Worm (Caenorhabditis elegans): ENCODE results near the gene F36H9.1.
"Not testable (repeated sequence)": the region's sequence is repeated elsewhere in the genome, so short reads cannot be mapped to it uniquely, and the experiment has no call there.

The F36H9.1 gene

DNA sequence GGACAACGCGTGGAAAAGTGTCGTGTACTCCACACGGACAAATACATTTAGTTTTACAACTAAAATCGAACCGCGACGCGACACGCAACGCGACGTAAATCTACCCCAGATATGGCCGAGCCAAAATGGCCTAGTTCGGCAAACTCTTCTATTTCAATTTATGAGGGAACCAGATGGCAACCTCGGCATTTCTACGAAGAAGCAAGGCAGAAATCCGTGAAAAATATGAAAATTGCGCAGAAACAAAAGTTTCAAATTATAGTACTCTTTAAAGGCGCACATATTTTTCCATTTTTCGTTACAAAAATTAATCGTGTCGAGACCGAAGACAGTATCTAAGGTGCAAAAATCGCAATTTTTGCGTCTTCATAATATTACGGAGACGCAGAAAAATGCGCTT is 20.5 kb downstream of the F36H9.1 start, which contains the start of gene Y46H3A.5:
Gene Y46H3A.5, minus strand, starts transcription at position 101 of the 400 bp plus-strand sequence.
- not testable (repeated sequence) for TF ChIP-seq lir-3 (tag; optimal IDR thresholded peaks at IDR 0.05; ENCODE audit: poor library complexity); unc-86 (tag; optimal IDR thresholded peaks at IDR 0.05); nhr-19 (GFP tag; conservative IDR thresholded peaks at IDR 0.05)

- TF ChIP-seq zag-1 (tag; optimal IDR thresholded peaks at IDR 0.05), result no peak
- no peak for TF ChIP-seq sup-37 (GFP tag; optimal IDR thresholded peaks at IDR 0.05)
- no peak for TF ChIP-seq nhr-237 (tag; optimal IDR thresholded peaks at IDR 0.05)
- no peak for TF ChIP-seq C34B4.2 (tag; optimal IDR thresholded peaks at IDR 0.05)
- TF ChIP-seq ceh-8 (GFP tag; optimal IDR thresholded peaks at IDR 0.05), result no peak
Observed at ce11 chrV:1820016-1820415, 25.7 kb downstream of the F36H9.1 start.

DNA sequence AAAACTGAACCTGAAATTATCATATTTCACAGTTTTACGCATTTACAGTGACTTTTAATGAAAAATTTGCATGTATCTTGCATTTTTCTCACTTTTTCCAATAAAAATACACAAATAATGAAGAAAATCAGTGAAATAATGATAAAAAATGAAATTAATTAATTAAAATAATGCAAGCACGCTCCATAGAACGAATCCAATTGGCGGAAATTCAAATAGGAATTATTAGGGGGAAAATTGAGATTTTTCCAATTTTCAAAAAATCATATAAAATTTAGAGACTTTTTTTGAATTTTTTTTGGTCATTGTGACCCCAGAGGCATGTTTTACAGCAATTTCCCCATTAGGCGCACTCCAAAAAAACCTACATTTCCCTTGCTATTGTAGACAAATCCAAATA is 26.4 kb downstream of the F36H9.1 start:
- TF ChIP-seq F16B12.6 (tag; optimal IDR thresholded peaks at IDR 0.05), result no peak
- peak in 1 of 2 experiments; percentile 2 for TF ChIP-seq efl-1 (optimal IDR thresholded peaks at IDR 0.05)
- TF ChIP-seq efl-1 (GFP tag; optimal IDR thresholded peaks at IDR 0.05 in 1 of 2), result peak; percentile 35 to 94
- TF ChIP-seq lin-39 (tag; optimal IDR thresholded peaks at IDR 0.05), result no peak
- TF ChIP-seq dpl-1 (GFP tag; optimal IDR thresholded peaks at IDR 0.05), result peak in 1 of 3 experiments; percentile 2
- no peak for TF ChIP-seq alr-1 (tag; optimal IDR thresholded peaks at IDR 0.05; ENCODE audit: borderline replicate concordance)
- TF ChIP-seq lin-35 (GFP tag; optimal IDR thresholded peaks at IDR 0.05), result peak in 1 of 2 experiments; percentile 1

DNA sequence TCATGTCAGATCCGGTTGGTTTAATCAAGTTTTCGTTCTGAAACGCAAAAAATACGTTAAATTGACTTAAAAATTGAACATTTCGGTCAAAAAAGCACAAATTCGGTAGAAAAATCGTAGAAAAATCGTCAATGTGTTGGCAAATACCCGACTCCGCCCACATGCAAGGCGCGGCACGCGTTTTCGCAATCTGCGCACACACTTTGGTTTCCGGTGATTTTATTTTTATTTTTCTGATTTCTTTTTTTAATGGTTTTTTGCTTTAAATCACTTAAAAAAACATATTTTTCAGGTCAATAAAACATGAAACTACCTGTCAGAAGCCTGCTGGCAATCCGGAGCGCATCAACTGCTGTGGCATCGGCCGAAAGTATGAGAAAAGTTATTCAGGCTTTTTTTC is 27.0 kb downstream of the F36H9.1 start, which contains the start of the genes gly-7 and mrpl-39:
Gene gly-7, minus strand, starts transcription at position 37 of the 400 bp plus-strand sequence.
Gene mrpl-39, plus strand, starts transcription at position 293 of the 400 bp plus-strand sequence.
- TF ChIP-seq lin-13 (GFP tag; optimal IDR thresholded peaks at IDR 0.05), result no peak
- no peak for TF ChIP-seq isw-1 (GFP tag; IDR thresholded peaks at IDR 0.05)
- TF ChIP-seq xbp-1 (tag; optimal IDR thresholded peaks at IDR 0.05), result peak; percentile 28
- TF ChIP-seq rnt-1 (tag; optimal IDR thresholded peaks at IDR 0.05), result peak; percentile 53
- peak in 2 of 3 experiments; percentile 34 to 48 for TF ChIP-seq dpl-1 (GFP tag; optimal IDR thresholded peaks at IDR 0.05)
- TF ChIP-seq mep-1 (tag; optimal IDR thresholded peaks at IDR 0.05), result no peak
- TF ChIP-seq unc-86 (tag; optimal IDR thresholded peaks at IDR 0.05), result no peak
- no peak for TF ChIP-seq elt-2 (tag; optimal IDR thresholded peaks at IDR 0.05)
- TF ChIP-seq fkh-10 (GFP tag; optimal IDR thresholded peaks at IDR 0.05), result no peak
- TF ChIP-seq lsy-2 (tag; optimal IDR thresholded peaks at IDR 0.05), result peak in 1 of 2 experiments; percentile 27
- peak; percentile 33 for TF ChIP-seq nhr-47 (tag; optimal IDR thresholded peaks at IDR 0.05)
- TF ChIP-seq skn-1 (tag; optimal IDR thresholded peaks at IDR 0.05), result peak; percentile 34
- TF ChIP-seq nhr-85 (tag), result peak; percentile 6
- TF ChIP-seq nhr-77 (tag; optimal IDR thresholded peaks at IDR 0.05), result no peak
- no peak for TF ChIP-seq lin-39 (tag; optimal IDR thresholded peaks at IDR 0.05)
- TF ChIP-seq fkh-8 (tag; optimal IDR thresholded peaks at IDR 0.05), result no peak
- no peak for TF ChIP-seq ztf-4 (tag; optimal IDR thresholded peaks at IDR 0.05)
- no peak for TF ChIP-seq egl-13 (tag; optimal IDR thresholded peaks at IDR 0.05)
- no peak for TF ChIP-seq unc-62 (GFP tag; optimal IDR thresholded peaks at IDR 0.05)
- no peak; the same call in 1 of the 2 replicates for TF ChIP-seq nhr-19 (GFP tag; conservative IDR thresholded peaks at IDR 0.05)
- TF ChIP-seq unc-98 (GFP tag; IDR thresholded peaks at IDR 0.05), result no peak
- TF ChIP-seq unc-130 (tag; optimal IDR thresholded peaks at IDR 0.05), result peak; percentile 20
- no peak for TF ChIP-seq hlh-17 (GFP tag; optimal IDR thresholded peaks at IDR 0.05; ENCODE audit: borderline replicate concordance)
- TF ChIP-seq mdl-1 (tag; optimal IDR thresholded peaks at IDR 0.05), result no peak
- TF ChIP-seq dsc-1 (tag; optimal IDR thresholded peaks at IDR 0.05), result peak; percentile 21
- no peak for TF ChIP-seq nhr-12 (tag; optimal IDR thresholded peaks at IDR 0.05)
- no peak for TF ChIP-seq ceh-88 (GFP tag; IDR thresholded peaks at IDR 0.05)
- no peak for TF ChIP-seq grh-1 (GFP tag; IDR thresholded peaks at IDR 0.05)
- peak; percentile 15 to 52 for TF ChIP-seq lin-35 (GFP tag; optimal IDR thresholded peaks at IDR 0.05)
- no peak for TF ChIP-seq F16B12.6 (tag; optimal IDR thresholded peaks at IDR 0.05)
- TF ChIP-seq egl-27 (tag; optimal IDR thresholded peaks at IDR 0.05), result no peak
- TF ChIP-seq swsn-7 (tag; optimal IDR thresholded peaks at IDR 0.05), result peak; percentile 11
- TF ChIP-seq ceh-90 (tag; optimal IDR thresholded peaks at IDR 0.05), result no peak
- peak in 1 of 3 experiments; percentile 27 for TF ChIP-seq ceh-82 (tag; optimal IDR thresholded peaks at IDR 0.05)
- no peak for TF ChIP-seq nhr-28 (tag; optimal IDR thresholded peaks at IDR 0.05)
- TF ChIP-seq efl-1 (optimal IDR thresholded peaks at IDR 0.05), result peak; percentile 21 to 52
- peak; percentile 45 to 93 for TF ChIP-seq efl-1 (GFP tag; optimal IDR thresholded peaks at IDR 0.05 in 1 of 2)
- no peak for TF ChIP-seq sptf-1 (tag; optimal IDR thresholded peaks at IDR 0.05)
- TF ChIP-seq snu-23 (GFP tag; optimal IDR thresholded peaks at IDR 0.05), result peak; percentile 48

Data from whole organism, L1 larva.